Worm (Caenorhabditis elegans): ENCODE measurements around the gene inpp-5K.

ce11 chrIII:8154423-8154822 lies 6.7 kb downstream of the inpp-5K start:
- TF ChIP-seq egl-27 (tag; optimal IDR thresholded peaks at IDR 0.05) (no peak), lin-13 (GFP tag; optimal IDR thresholded peaks at IDR 0.05) (no peak), nhr-11 (tag; optimal IDR thresholded peaks at IDR 0.05) (no peak), nhr-25 (tag; optimal IDR thresholded peaks at IDR 0.05) (no peak), ztf-11 (tag; optimal IDR thresholded peaks at IDR 0.05) (no peak), fos-1 (tag; optimal IDR thresholded peaks at IDR 0.05) (peak; percentile 16), snpc-4 (tag; optimal IDR thresholded peaks at IDR 0.05) (no peak), lsy-2 (tag; optimal IDR thresholded peaks at IDR 0.05) (no peak), aly-2 (tag; optimal IDR thresholded peaks at IDR 0.05) (no peak), ztf-4 (tag; optimal IDR thresholded peaks at IDR 0.05) (no peak)

Data from whole organism, L2 larva.